Fruit fly (Drosophila melanogaster): ENCODE measurements around the gene TwdlT.
A peak's percentile ranks its signal among the peaks of the same experiment; 100 is the strongest.

dm6 chr3R:27069810-27070625, 21.0 kb downstream of the TwdlT start, which contains the start of gene spz:
- no peak for TF ChIP-seq jigr1 (GFP tag; IDR thresholded peaks at IDR 0.05)
- no peak for TF ChIP-seq CTCF (GFP tag; optimal IDR thresholded peaks at IDR 0.05)
- no peak for TF ChIP-seq CG5180 (GFP tag; optimal IDR thresholded peaks at IDR 0.05)
- no peak for TF ChIP-seq Ets65A (GFP tag)
- TF ChIP-seq nerfin-1 (tag; optimal IDR thresholded peaks at IDR 0.05): no peak
- TF ChIP-seq CG18764 (GFP tag; optimal IDR thresholded peaks at IDR 0.05): no peak
- peak; percentile 74 for TF ChIP-seq CG8478 (optimal IDR thresholded peaks at IDR 0.05)
- no peak for TF ChIP-seq HLH4C (GFP tag; IDR thresholded peaks at IDR 0.05; ENCODE audit: partially characterized antibody)
- no peak for TF ChIP-seq dan (GFP tag; IDR thresholded peaks at IDR 0.05)

Data from whole organism, embryonic.